Fruit fly (Drosophila melanogaster) whole organism, prepupa: ENCODE measurements around the gene Roc1a.

ENCODE experiments used
- Blimp-1 ChIP-seq: fragments of 200-800 bp; sonication (Bioruptor generic); optimal IDR thresholded peaks from 3 replicates; lab custom pipeline; 2017; ENCODE audit warnings: missing biosample characterization, missing genetic modification characterization, mild to moderate bottlenecking, moderate library complexity, missing genetic modification reagents
- CG10669 ChIP-seq: fragments of 200-800 bp; sonication (Bioruptor generic); optimal IDR thresholded peaks from 3 replicates; lab custom pipeline; 2018; ENCODE audit warnings: missing biosample characterization, mild to moderate bottlenecking, missing genetic modification characterization, moderate library complexity
- CG16779 ChIP-seq: fragments of 200-800 bp; sonication (Bioruptor generic); optimal IDR thresholded peaks from 3 replicates; lab custom pipeline; 2017; ENCODE audit warnings: missing biosample characterization, mild to moderate bottlenecking, missing genetic modification characterization
- CG8319 ChIP-seq: fragments of 200-800 bp; sonication (Bioruptor generic); optimal IDR thresholded peaks from 3 replicates; lab custom pipeline; 2016; ENCODE audit warnings: missing biosample characterization, missing genetic modification characterization
- Eip78C ChIP-seq: fragments of 200-800 bp; sonication (Bioruptor generic); peaks from one replicate; lab custom pipeline; 2016; ENCODE audit warnings: missing biosample characterization, missing genetic modification characterization
- Eip93F ChIP-seq: fragments of 200-800 bp; sonication (Bioruptor generic); optimal IDR thresholded peaks from 2 replicates; lab custom pipeline; 2016; ENCODE audit warnings: missing biosample characterization, mild to moderate bottlenecking, missing genetic modification characterization
- Hr4 ChIP-seq: fragments of 200-800 bp; sonication (Bioruptor generic); optimal IDR thresholded peaks from 3 replicates; lab custom pipeline; 2016; ENCODE audit warnings: missing biosample characterization, missing genetic modification characterization
- acj6 ChIP-seq: fragments of 200-800 bp; sonication (Bioruptor generic); optimal IDR thresholded peaks from 3 replicates; lab custom pipeline; 2016; ENCODE audit warnings: missing biosample characterization, missing genetic modification characterization
- fkh ChIP-seq: fragments of 200-800 bp; sonication (Bioruptor generic); optimal IDR thresholded peaks from 3 replicates; lab custom pipeline; 2017; ENCODE audit warnings: missing biosample characterization, mild to moderate bottlenecking, missing genetic modification characterization, moderate library complexity
- pdm3 ChIP-seq: fragments of 200-800 bp; sonication (Bioruptor generic); optimal IDR thresholded peaks from 3 replicates; lab custom pipeline; 2016; ENCODE audit warnings: missing biosample characterization, missing genetic modification characterization
- salr ChIP-seq, 2 experiments: fragments of 200-800 bp; sonication (Bioruptor generic); optimal IDR thresholded peaks; 3 replicates each; lab custom pipeline; 2016 to 2018; ENCODE audit warnings: missing biosample characterization in 2 of 2, missing genetic modification characterization in 2 of 2, mild to moderate bottlenecking in 1 of 2

DNA sequence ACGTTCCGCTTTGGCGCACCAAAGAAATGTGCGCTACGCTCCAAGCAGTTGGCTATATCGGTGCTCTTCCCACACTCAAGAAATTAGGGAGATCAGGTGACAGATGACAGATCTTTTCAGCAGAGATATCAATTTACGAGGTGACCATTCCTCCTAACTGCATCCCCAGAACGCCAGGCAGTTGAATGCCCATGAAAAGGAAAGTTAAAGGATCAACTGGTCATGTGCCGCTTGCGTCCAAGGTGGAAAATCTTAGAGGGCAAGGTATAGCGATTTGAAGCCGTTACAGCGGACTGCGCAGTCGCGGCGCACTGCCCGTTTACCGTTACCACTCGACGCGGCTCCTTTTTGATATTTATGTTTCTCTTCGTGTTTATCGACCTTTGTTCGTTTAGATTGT, 28.5 kb upstream of the Roc1a start:
- TF ChIP-seq Eip78C (peak; percentile 2), Blimp-1 (GFP tag; lab: Kevin White, UChicago) (no peak), Eip93F (no peak), salr (GFP tag; optimal IDR thresholded peaks at IDR 0.05; lab: Kevin White, UChicago) (no peak), Hr4 (peak; percentile 10), CG16779 (no peak), acj6 (no peak), CG8319 (GFP tag; lab: Kevin White, UChicago) (no peak), pdm3 (GFP tag; lab: Kevin White, UChicago) (no peak), fkh (no peak), CG10669 (no peak)
